Fruit fly (Drosophila melanogaster) whole organism, embryonic: ENCODE results near the gene cav.

Source experiments
- Ada2b ChIP-seq: fragments of 200-800 bp; sonication (Bioruptor generic); IDR thresholded peaks from 2 replicates; pipeline ENCODE4 v1.3.6; 2022; ENCODE audit warnings: missing biosample characterization, missing genetic modification characterization
- CG1024 ChIP-seq: fragments of 200-800 bp; sonication (Bioruptor generic); IDR thresholded peaks from 2 replicates; pipeline ENCODE4 v1.3.6; 2022; ENCODE audit warnings: missing biosample characterization, missing genetic modification characterization
- CG10654 ChIP-seq: fragments of 200-800 bp; sonication (Bioruptor generic); optimal IDR thresholded peaks from 2 replicates; lab custom pipeline; 2016; ENCODE audit warnings: missing biosample characterization, missing genetic modification characterization
- CG11723 ChIP-seq: fragments of 200-800 bp; sonication (Bioruptor generic); optimal IDR thresholded peaks from 2 replicates; lab custom pipeline; 2017; ENCODE audit warnings: missing biosample characterization, mild to moderate bottlenecking, missing genetic modification characterization
- CG13894 ChIP-seq: fragments of 200-800 bp; sonication (Bioruptor generic); optimal IDR thresholded peaks from 3 replicates; lab custom pipeline; 2018; ENCODE audit warnings: missing biosample characterization, mild to moderate bottlenecking, missing genetic modification characterization, moderate library complexity
- CG16863 ChIP-seq: fragments of 200-800 bp; sonication (Bioruptor generic); optimal IDR thresholded peaks from 3 replicates; lab custom pipeline; 2016; ENCODE audit warnings: missing biosample characterization, missing genetic modification characterization
- CG17328 ChIP-seq: fragments of 200-800 bp; sonication (Bioruptor generic); IDR thresholded peaks from 2 replicates; pipeline ENCODE4 v1.3.6; 2022; ENCODE audit warnings: missing biosample characterization, missing genetic modification characterization
- CG2116 ChIP-seq: fragments of 200-800 bp; sonication (Bioruptor generic); optimal IDR thresholded peaks from 3 replicates; lab custom pipeline; 2018; ENCODE audit warnings: missing biosample characterization, mild to moderate bottlenecking, missing genetic modification characterization
- CG2889 ChIP-seq: fragments of 200-800 bp; sonication (Bioruptor generic); IDR thresholded peaks from 3 replicates; pipeline ENCODE4 v1.3.6; 2022; ENCODE audit warnings: missing biosample characterization, missing genetic modification characterization
- CG30020 ChIP-seq: fragments of 200-800 bp; optimal IDR thresholded peaks from 2 replicates; lab custom pipeline; 2019; ENCODE audit warnings: missing biosample characterization, mild to moderate bottlenecking, missing genetic modification characterization, moderate library complexity
- CG31365 ChIP-seq: fragments of 200-800 bp; sonication (Bioruptor generic); optimal IDR thresholded peaks from 2 replicates; lab custom pipeline; 2018; ENCODE audit warnings: missing biosample characterization, mild to moderate bottlenecking, missing genetic modification characterization
- CG32772 ChIP-seq: fragments of 200-800 bp; sonication (Bioruptor generic); IDR thresholded peaks from 2 replicates; pipeline ENCODE4 v1.3.6; 2022; ENCODE audit warnings: missing biosample characterization, missing genetic modification characterization
- CG3995 ChIP-seq: fragments of 200-800 bp; sonication (Bioruptor generic); optimal IDR thresholded peaks from 3 replicates; lab custom pipeline; 2016; ENCODE audit warnings: missing biosample characterization, missing genetic modification characterization
- CG42726 ChIP-seq: fragments of 200-800 bp; sonication (Bioruptor generic); IDR thresholded peaks from 2 replicates; pipeline ENCODE4 v1.3.6; 2022; ENCODE audit warnings: missing biosample characterization, missing genetic modification characterization; ENCODE audit not compliant: partially characterized antibody
- CG4360 ChIP-seq: fragments of 200-800 bp; sonication (Bioruptor generic); IDR thresholded peaks from 2 replicates; pipeline ENCODE4 v1.3.6; 2022; ENCODE audit warnings: missing biosample characterization, missing genetic modification characterization
- Dp ChIP-seq: fragments of 200-800 bp; sonication (Bioruptor generic); optimal IDR thresholded peaks from 2 replicates; lab custom pipeline; 2018; ENCODE audit warnings: missing biosample characterization, mild to moderate bottlenecking, missing genetic modification characterization, moderate library complexity
- Drgx ChIP-seq: fragments of 200-800 bp; sonication (Bioruptor generic); IDR thresholded peaks from 2 replicates; pipeline ENCODE4 v1.3.6; 2022; ENCODE audit warnings: missing biosample characterization, missing genetic modification characterization
- Ets65A ChIP-seq: fragments of 200-800 bp; sonication (Bioruptor generic); peaks from one replicate; lab custom pipeline; 2016; ENCODE audit warnings: missing biosample characterization, missing genetic modification characterization
- Hmx ChIP-seq: fragments of 200-800 bp; sonication (Bioruptor generic); optimal IDR thresholded peaks from 2 replicates; lab custom pipeline; 2016; ENCODE audit warnings: missing biosample characterization, missing genetic modification characterization
- Hr51 ChIP-seq, 2 experiments: fragments of 200-800 bp; sonication (Bioruptor generic); optimal IDR thresholded peaks; 2 replicates in 1 of 2; 3 replicates in 1 of 2; lab custom pipeline; 2016 to 2018; ENCODE audit warnings: missing biosample characterization in 2 of 2, missing genetic modification characterization in 2 of 2, mild to moderate bottlenecking in 1 of 2, moderate library complexity in 1 of 2
- Jarid2 ChIP-seq: fragments of 200-800 bp; sonication (Bioruptor generic); optimal IDR thresholded peaks from 3 replicates; lab custom pipeline; 2017; ENCODE audit warnings: mild to moderate bottlenecking, missing biosample characterization, missing genetic modification reagents, missing genetic modification characterization
- Max ChIP-seq: fragments of 200-800 bp; sonication (Bioruptor generic); optimal IDR thresholded peaks from 2 replicates; lab custom pipeline; 2016; ENCODE audit warnings: missing biosample characterization, mild to moderate bottlenecking, missing genetic modification characterization
- Med ChIP-seq: fragments of 200-800 bp; sonication (Bioruptor generic); peaks from one replicate; lab custom pipeline; 2016; ENCODE audit warnings: missing biosample characterization, missing genetic modification characterization, mild to moderate bottlenecking, inconsistent platforms, moderate library complexity
- Nf-YA ChIP-seq: fragments of 200-800 bp; sonication (Bioruptor generic); IDR thresholded peaks from 2 replicates; pipeline ENCODE4 v1.3.6; 2022; ENCODE audit warnings: missing biosample characterization, missing genetic modification characterization
- Scr ChIP-seq: fragments of 200-800 bp; sonication (Bioruptor generic); IDR thresholded peaks from 2 replicates; pipeline ENCODE4 v1.3.6; 2022; ENCODE audit warnings: missing biosample characterization, missing genetic modification characterization; ENCODE audit not compliant: partially characterized antibody
- Sox100B ChIP-seq: fragments of 200-800 bp; sonication (Bioruptor generic); optimal IDR thresholded peaks from 3 replicates; lab custom pipeline; 2018; ENCODE audit warnings: missing biosample characterization, mild to moderate bottlenecking, missing genetic modification characterization
- Trl ChIP-seq, 3 experiments: fragments of >200 bp in 2 of 3; fragments of 200-800 bp in 1 of 3; sonication (Bioruptor generic) in 1 of 3; optimal IDR thresholded peaks; 2 replicates in 1 of 3; 3 replicates in 2 of 3; lab custom pipeline; 2016 to 2017; ENCODE audit warnings: missing biosample characterization in 1 of 3, missing genetic modification characterization in 1 of 3
- bsh ChIP-seq, 2 experiments: fragments of 200-800 bp; sonication (Bioruptor generic); optimal IDR thresholded peaks; 2 replicates each; lab custom pipeline; 2017 to 2018; ENCODE audit warnings: mild to moderate bottlenecking in 2 of 2, missing biosample characterization in 2 of 2, missing genetic modification characterization in 2 of 2, moderate library complexity in 1 of 2
- cg ChIP-seq: fragments of 200-800 bp; sonication (Bioruptor generic); optimal IDR thresholded peaks from 3 replicates; lab custom pipeline; 2019; ENCODE audit warnings: missing biosample characterization, mild to moderate bottlenecking, missing genetic modification characterization, moderate library complexity
- chinmo ChIP-seq: fragments of 200-800 bp; sonication (Bioruptor generic); IDR thresholded peaks from 4 replicates; pipeline ENCODE4 v1.3.6; 2022; ENCODE audit warnings: missing biosample characterization, missing genetic modification characterization; ENCODE audit not compliant: partially characterized antibody
- crc ChIP-seq: fragments of 200-800 bp; sonication (Bioruptor generic); optimal IDR thresholded peaks from 2 replicates; lab custom pipeline; 2016; ENCODE audit warnings: missing biosample characterization, missing genetic modification characterization
- dysf ChIP-seq: fragments of 200-800 bp; sonication (Bioruptor generic); IDR thresholded peaks from 3 replicates; pipeline ENCODE4 v1.3.6; 2022; ENCODE audit warnings: missing biosample characterization, missing genetic modification characterization
- eve ChIP-seq, 2 experiments: fragments of >200 bp; optimal IDR thresholded peaks; 2 replicates each; lab custom pipeline; 2017; ENCODE audit warnings: missing biosample characterization in 2 of 2, missing genetic modification characterization in 2 of 2
- grau ChIP-seq: fragments of 200-800 bp; optimal IDR thresholded peaks from 3 replicates; lab custom pipeline; 2019; ENCODE audit warnings: missing biosample characterization, mild to moderate bottlenecking, missing genetic modification characterization, moderate library complexity
- ham ChIP-seq: fragments of 200-800 bp; sonication (Bioruptor generic); IDR thresholded peaks from 2 replicates; pipeline ENCODE4 v1.3.6; 2022; ENCODE audit warnings: missing biosample characterization, missing genetic modification characterization
- ind ChIP-seq: fragments of 200-800 bp; sonication (Bioruptor generic); optimal IDR thresholded peaks from 3 replicates; lab custom pipeline; 2016; ENCODE audit warnings: missing biosample characterization, missing genetic modification characterization
- jing ChIP-seq: fragments of 200-800 bp; sonication (Bioruptor generic); optimal IDR thresholded peaks from 2 replicates; lab custom pipeline; 2018; ENCODE audit warnings: missing biosample characterization, mild to moderate bottlenecking, missing genetic modification characterization
- lmd ChIP-seq: fragments of 200-800 bp; sonication (Bioruptor generic); IDR thresholded peaks from 2 replicates; pipeline ENCODE4 v1.3.6; 2022; ENCODE audit warnings: missing biosample characterization, missing genetic modification characterization
- nom ChIP-seq: fragments of 200-800 bp; sonication (Bioruptor generic); optimal IDR thresholded peaks from 2 replicates; lab custom pipeline; 2017; ENCODE audit warnings: missing biosample characterization, missing genetic modification characterization, mild to moderate bottlenecking, moderate library complexity, missing genetic modification reagents
- pb ChIP-seq: fragments of 200-800 bp; sonication (Bioruptor generic); optimal IDR thresholded peaks from 3 replicates; lab custom pipeline; 2016; ENCODE audit warnings: missing biosample characterization, missing genetic modification characterization
- peb ChIP-seq: fragments of 200-800 bp; sonication (Bioruptor generic); IDR thresholded peaks from 2 replicates; pipeline ENCODE4 v1.3.6; 2022; ENCODE audit warnings: missing biosample characterization, missing genetic modification characterization
- repo ChIP-seq: fragments of 200-800 bp; sonication (Bioruptor generic); optimal IDR thresholded peaks from 2 replicates; lab custom pipeline; 2016; ENCODE audit warnings: missing biosample characterization, missing genetic modification characterization
- rib ChIP-seq: fragments of 200-800 bp; sonication (Bioruptor generic); IDR thresholded peaks from 2 replicates; pipeline ENCODE4 v1.3.6; 2022; ENCODE audit warnings: missing biosample characterization, missing genetic modification characterization
- sens ChIP-seq: fragments of 200-800 bp; sonication (Bioruptor generic); peaks from one replicate; lab custom pipeline; 2016; ENCODE audit warnings: missing biosample characterization, missing genetic modification characterization

Gene cav

dm6 chr3R:24260411-24260810 lies 39.5 kb downstream of the cav start:
- TF ChIP-seq Med (no peak), Hr51 (GFP tag; optimal IDR thresholded peaks at IDR 0.05; lab: Kevin White, UChicago) (no peak), Scr (GFP tag; lab: Robert Waterston, UW) (no peak), ind (GFP tag; lab: Kevin White, UChicago) (no peak), pb (GFP tag; lab: Kevin White, UChicago) (no peak), Dp (GFP tag; lab: Kevin White, UChicago) (no peak), cg (GFP tag; lab: Kevin White, UChicago) (peak; percentile 31), dysf (GFP tag; lab: Robert Waterston, UW) (no peak), crc (GFP tag; lab: Kevin White, UChicago) (no peak), CG42726 (GFP tag; lab: Robert Waterston, UW) (0 out of 2 replicates have a peak, but pooled peaks have one; percentile 21), Trl (optimal IDR thresholded peaks at IDR 0.05; lab: Kevin White, UChicago) (peak; percentile 27 to 66), Trl (GFP tag; optimal IDR thresholded peaks at IDR 0.05; lab: Kevin White, UChicago) (no peak), chinmo (GFP tag; lab: Robert Waterston, UW) (0 out of 4 replicates have a peak, but pooled peaks have one; percentile 41), CG3995 (GFP tag; lab: Kevin White, UChicago) (no peak), lmd (no peak)

dm6 chr3R:24261380-24262021 lies 40.6 kb downstream of the cav start:
- TF ChIP-seq CG32772 (GFP tag; lab: Robert Waterston, UW): no peak
- TF ChIP-seq Ada2b: no peak
- 0 out of 2 replicates have a peak, but pooled peaks have one; percentile 33 for TF ChIP-seq Drgx (GFP tag; lab: Robert Waterston, UW)
- no peak for TF ChIP-seq CG2116 (GFP tag; lab: Kevin White, UChicago)
- peak; percentile 41 for TF ChIP-seq sens (GFP tag; lab: Kevin White, UChicago)
- TF ChIP-seq CG16863 (GFP tag; lab: Kevin White, UChicago): no peak
- TF ChIP-seq bsh (GFP tag; optimal IDR thresholded peaks at IDR 0.05; lab: Kevin White, UChicago): peak in 1 of 2 experiments; percentile 72
- peak; percentile 9 for TF ChIP-seq nom
- no peak for TF ChIP-seq CG13894
- TF ChIP-seq Hmx: no peak

dm6 chr3R:24262923-24263322 lies 42.0 kb downstream of the cav start:
- TF ChIP-seq CG1024 (GFP tag; lab: Robert Waterston, UW): no peak
- TF ChIP-seq peb: no peak
- no peak for TF ChIP-seq CG2889

- TF ChIP-seq ham (GFP tag; lab: Robert Waterston, UW): no peak
- TF ChIP-seq Ets65A (GFP tag; lab: Kevin White, UChicago): peak; percentile 37
- TF ChIP-seq repo (GFP tag; lab: Kevin White, UChicago): no peak
- peak; percentile 13 for TF ChIP-seq grau
- TF ChIP-seq Sox100B: no peak
- TF ChIP-seq jing: no peak
- TF ChIP-seq CG30020: no peak
- TF ChIP-seq CG4360 (GFP tag; lab: Robert Waterston, UW): peak; percentile 49; the same call in 1 of the 2 replicates
- no peak for TF ChIP-seq CG10654 (GFP tag; lab: Kevin White, UChicago)
- no peak for TF ChIP-seq CG31365 (tag; lab: Kevin White, UChicago)
- no peak for TF ChIP-seq eve (GFP tag; optimal IDR thresholded peaks at IDR 0.05; lab: Kevin White, UChicago)
- TF ChIP-seq rib (GFP tag; lab: Robert Waterston, UW): 0 out of 2 replicates have a peak, but pooled peaks have one; percentile 35
- no peak for TF ChIP-seq Nf-YA
- TF ChIP-seq Max (GFP tag; lab: Kevin White, UChicago): no peak
- TF ChIP-seq CG17328 (GFP tag; lab: Robert Waterston, UW): no peak
- no peak for TF ChIP-seq CG11723 (GFP tag; lab: Kevin White, UChicago)
- TF ChIP-seq Jarid2: peak; percentile 11
- TF ChIP-seq CG13894: peak; percentile 40
Measured at dm6 chr3R:24263588-24264413, 42.9 kb downstream of the cav start.
